Worm (Caenorhabditis elegans): ENCODE data around the gene Y42A5A.3.

The Y42A5A.3 gene

ce11 chrV:11051921-11052320 is 43.9 kb downstream of the Y42A5A.3 start, which contains the start of gene T04C12.33:
Gene T04C12.33 (plus strand): TSS chrV:11052221.
- TF ChIP-seq Y105C5A.15 (GFP tag; IDR thresholded peaks at IDR 0.05) (no peak), nhr-41 (GFP tag; IDR thresholded peaks at IDR 0.05) (no peak), zfp-2 (tag; optimal IDR thresholded peaks at IDR 0.05) (no peak), unc-39 (tag; optimal IDR thresholded peaks at IDR 0.05) (no peak), aha-1 (tag) (peak; percentile 88), hlh-11 (tag; optimal IDR thresholded peaks at IDR 0.05) (no peak), daf-12 (tag; optimal IDR thresholded peaks at IDR 0.05) (no peak), nhr-48 (tag; optimal IDR thresholded peaks at IDR 0.05) (no peak), dve-1 (tag; optimal IDR thresholded peaks at IDR 0.05; ENCODE audit: insufficient read depth) (no peak)

- no peak for TF ChIP-seq mes-2 (tag; optimal IDR thresholded peaks at IDR 0.05; ENCODE audit: poor library complexity, severe bottlenecking)
- TF ChIP-seq nhr-11 (tag; optimal IDR thresholded peaks at IDR 0.05): no peak
- TF ChIP-seq T26A8.4 (GFP tag; IDR thresholded peaks at IDR 0.05): no peak
- no peak for TF ChIP-seq egl-43 (GFP tag; IDR thresholded peaks at IDR 0.05)
- no peak for TF ChIP-seq ztf-11 (tag; optimal IDR thresholded peaks at IDR 0.05)
- no peak for TF ChIP-seq mdl-1 (tag; optimal IDR thresholded peaks at IDR 0.05)
- TF ChIP-seq daf-8 (GFP tag; IDR thresholded peaks at IDR 0.05): no peak
- no peak for TF ChIP-seq cey-2 (tag; optimal IDR thresholded peaks at IDR 0.05; ENCODE audit: borderline replicate concordance, insufficient read depth)
- no peak for TF ChIP-seq nhr-25 (tag; optimal IDR thresholded peaks at IDR 0.05; ENCODE audit: borderline replicate concordance, insufficient read depth)
- no peak for TF ChIP-seq gei-8 (GFP tag; optimal IDR thresholded peaks at IDR 0.05)
- TF ChIP-seq R02D3.7 (tag; optimal IDR thresholded peaks at IDR 0.05): no peak
- TF ChIP-seq ztf-7 (tag; optimal IDR thresholded peaks at IDR 0.05): no peak
- TF ChIP-seq daf-19 (GFP tag; conservative IDR thresholded peaks at IDR 0.05): no peak
- no peak for TF ChIP-seq duxl-1 (tag; optimal IDR thresholded peaks at IDR 0.05; ENCODE audit: poor library complexity)
- TF ChIP-seq ceh-28 (tag; optimal IDR thresholded peaks at IDR 0.05): no peak
- TF ChIP-seq snpc-1.2 (GFP tag; IDR thresholded peaks at IDR 0.05): no peak
- no peak for TF ChIP-seq zag-1 (tag; optimal IDR thresholded peaks at IDR 0.05)
- TF ChIP-seq Y5F2A.4 (GFP tag; optimal IDR thresholded peaks at IDR 0.05): no peak
Observed at ce11 chrV:11048678-11049077, 47.1 kb downstream of the Y42A5A.3 start, which contains the start of gene srh-74. Gene srh-74 (minus strand): TSS chrV:11048778.

ce11 chrV:11046730-11047129 is 49.0 kb downstream of the Y42A5A.3 start, which contains the start of gene dhs-18:
Gene dhs-18 (minus strand): TSS chrV:11046833.
- peak; percentile 42 for TF ChIP-seq pqm-1 (tag; optimal IDR thresholded peaks at IDR 0.05)
- TF ChIP-seq nhr-28 (tag; optimal IDR thresholded peaks at IDR 0.05): peak; percentile 96
- TF ChIP-seq fkh-10 (GFP tag; optimal IDR thresholded peaks at IDR 0.05): no peak
- TF ChIP-seq dve-1 (tag; optimal IDR thresholded peaks at IDR 0.05; ENCODE audit: insufficient read depth): peak; percentile 9
- peak in 1 of 2 experiments; percentile 53 for TF ChIP-seq mdl-1 (tag; optimal IDR thresholded peaks at IDR 0.05)
- TF ChIP-seq mdt-29 (GFP tag; IDR thresholded peaks at IDR 0.05): no peak
- TF ChIP-seq hlh-30 (tag; optimal IDR thresholded peaks at IDR 0.05; ENCODE audit: insufficient read depth): peak; percentile 23
- TF ChIP-seq hif-1 (tag; optimal IDR thresholded peaks at IDR 0.05): no peak
- TF ChIP-seq ceh-32 (tag; optimal IDR thresholded peaks at IDR 0.05; ENCODE audit: poor library complexity): no peak
- peak; percentile 67 for TF ChIP-seq nhr-77 (tag; optimal IDR thresholded peaks at IDR 0.05)
- TF ChIP-seq hlh-11 (tag; optimal IDR thresholded peaks at IDR 0.05): peak; percentile 11
- no peak for TF ChIP-seq nhr-42 (GFP tag; IDR thresholded peaks at IDR 0.05)
- no peak for TF ChIP-seq nhr-111 (GFP tag; optimal IDR thresholded peaks at IDR 0.05)
- peak in 1 of 2 experiments; percentile 66 for TF ChIP-seq unc-62 (GFP tag; optimal IDR thresholded peaks at IDR 0.05 in 1 of 2)
- no peak for TF ChIP-seq unc-62 (tag; optimal IDR thresholded peaks at IDR 0.05)
- no peak for TF ChIP-seq gei-8 (GFP tag; optimal IDR thresholded peaks at IDR 0.05)
- no peak for TF ChIP-seq hmg-1.1 (GFP tag; IDR thresholded peaks at IDR 0.05)
- no peak for TF ChIP-seq lin-39 (tag; optimal IDR thresholded peaks at IDR 0.05)
- TF ChIP-seq dmd-6 (GFP tag; IDR thresholded peaks at IDR 0.05): peak; percentile 46

Data from whole organism, L4 larva.